Worm (Caenorhabditis elegans) whole organism, L1 larva: ENCODE measurements around the gene pdhk-2.

Experiments used
- jun-1 ChIP-seq: fragments of 150-350 bp; optimal IDR thresholded peaks from 2 replicates; lab custom pipeline; 2014; ENCODE audit warnings: missing biosample characterization, missing genetic modification reagents, missing genetic modification characterization
- lin-15B ChIP-seq: fragments of 150-350 bp; sonication (generic microtip); optimal IDR thresholded peaks from 3 replicates; lab custom pipeline; 2014; ENCODE audit warnings: missing biosample characterization, missing genetic modification characterization
- lin-35 ChIP-seq, 2 experiments: fragments of 150-350 bp; optimal IDR thresholded peaks; 2 replicates each; lab custom pipeline; 2014; ENCODE audit warnings: missing biosample characterization in 2 of 2, missing genetic modification characterization in 2 of 2, missing genetic modification reagents in 2 of 2
- unc-30 ChIP-seq: sonication (generic microtip); optimal IDR thresholded peaks from 2 replicates; lab custom pipeline; 2017; ENCODE audit warnings: missing biosample characterization, missing genetic modification characterization
- unc-62 ChIP-seq: fragments of 150-350 bp; optimal IDR thresholded peaks from 2 replicates; lab custom pipeline; 2014; ENCODE audit warnings: missing biosample characterization, missing genetic modification reagents, missing genetic modification characterization
- zag-1 ChIP-seq: fragments of 150-350 bp; optimal IDR thresholded peaks from 2 replicates; lab custom pipeline; 2014; ENCODE audit warnings: missing biosample characterization, missing genetic modification characterization
- ztf-4 ChIP-seq: fragments of 150-350 bp; optimal IDR thresholded peaks from 2 replicates; lab custom pipeline; 2014; ENCODE audit warnings: missing biosample characterization, missing genetic modification characterization

DNA sequence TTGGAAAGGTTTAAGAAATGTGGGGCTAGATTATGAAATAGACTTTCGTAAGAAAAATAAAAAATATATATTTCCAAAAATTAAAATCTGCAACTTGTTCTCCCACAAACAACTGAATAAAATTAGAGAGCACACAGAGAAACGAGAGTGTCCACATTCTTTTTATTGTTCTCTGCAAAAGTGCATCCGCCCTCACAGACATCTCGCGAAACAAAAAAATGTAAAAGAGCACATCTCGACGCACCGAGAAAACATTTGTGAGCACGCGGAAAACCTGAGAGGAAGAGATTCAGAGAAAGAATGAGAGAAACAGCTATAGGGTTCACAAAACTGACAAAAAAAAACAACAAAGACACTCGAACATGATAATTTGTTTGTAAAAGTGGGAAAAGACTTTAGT is 40.9 kb upstream of the pdhk-2 start:
- no peak for TF ChIP-seq ztf-4
- TF ChIP-seq unc-30 (tag; lab: Kevin White, UChicago): no peak
- no peak for TF ChIP-seq lin-15B (tag; lab: Kevin White, UChicago)
- no peak for TF ChIP-seq unc-62 (GFP tag; lab: Kevin White, UChicago)
- TF ChIP-seq lin-35 (GFP tag; optimal IDR thresholded peaks at IDR 0.05; lab: Kevin White, UChicago): no peak
- TF ChIP-seq jun-1 (tag; lab: Kevin White, UChicago): no peak
- no peak for TF ChIP-seq zag-1 (tag; lab: Kevin White, UChicago)
